Worm (Caenorhabditis elegans): Measurements from ENCODE around the gene nhr-98.
A peak's percentile ranks its signal among the peaks of the same experiment; 100 is the strongest.

Gene nhr-98

DNA sequence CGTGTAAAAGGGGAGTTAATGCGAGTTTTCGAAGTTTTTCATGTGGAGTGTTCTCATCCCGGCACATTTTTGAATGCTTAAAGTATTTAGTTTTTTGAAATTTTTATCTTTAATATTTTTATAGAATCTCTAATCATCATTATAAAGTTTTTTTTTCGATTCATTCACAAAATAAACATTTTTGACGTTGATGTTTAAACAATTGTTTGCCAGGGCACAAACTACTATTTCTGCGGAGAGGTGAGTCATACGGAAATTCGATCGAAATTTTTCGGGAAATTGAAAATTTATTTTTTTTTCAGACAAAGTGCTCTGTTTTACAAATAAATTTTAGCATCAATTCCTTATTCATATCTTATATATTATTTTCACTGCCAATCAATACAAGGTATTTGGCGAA, at the start of gene nhr-98:
TSS of gene nhr-98 (plus strand) at position 301 of the 400 bp plus-strand sequence.
- TF ChIP-seq elt-1 (tag; optimal IDR thresholded peaks at IDR 0.05), result no peak
- TF ChIP-seq dmd-4 (tag; optimal IDR thresholded peaks at IDR 0.05), result no peak
- TF ChIP-seq nhr-237 (tag; optimal IDR thresholded peaks at IDR 0.05), result no peak
- no peak for TF ChIP-seq nhr-10 (tag; optimal IDR thresholded peaks at IDR 0.05)
- no peak for TF ChIP-seq ztf-1 (GFP tag; conservative IDR thresholded peaks at IDR 0.05)
- no peak for TF ChIP-seq ztf-4 (tag; optimal IDR thresholded peaks at IDR 0.05)

DNA sequence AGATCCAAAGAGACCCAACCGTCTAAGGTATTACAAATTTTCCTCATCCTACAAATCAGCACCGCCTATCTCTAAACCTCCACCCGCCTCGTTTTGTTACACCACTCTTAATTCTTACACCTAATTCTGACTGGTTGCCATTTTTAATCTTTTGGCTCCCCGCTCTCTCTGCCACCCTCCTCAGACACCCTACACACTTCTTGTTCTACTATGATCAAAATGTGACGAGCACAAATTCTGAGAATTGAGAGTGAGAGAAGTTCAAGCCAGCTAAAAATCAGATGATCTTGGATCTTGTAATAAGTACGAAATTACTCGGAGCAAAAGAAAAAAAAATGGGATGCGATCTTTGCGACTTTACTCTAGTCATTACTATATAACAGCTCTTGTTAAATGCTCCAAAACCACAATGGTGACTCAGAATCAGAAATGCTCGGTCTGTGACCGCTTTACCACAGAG, 49.4 kb upstream of the nhr-98 start, which contains the start of gene nhr-252:
TSS of gene nhr-252 (plus strand) at position 410 of the 460 bp plus-strand sequence.
- TF ChIP-seq sma-9 (GFP tag; optimal IDR thresholded peaks at IDR 0.05), result peak; percentile 35
- TF ChIP-seq sma-9 (tag; optimal IDR thresholded peaks at IDR 0.05), result no peak
- no peak for TF ChIP-seq unc-39 (tag; optimal IDR thresholded peaks at IDR 0.05)
- TF ChIP-seq nhr-23 (tag; optimal IDR thresholded peaks at IDR 0.05), result no peak
- no peak for TF ChIP-seq mdl-1 (tag; optimal IDR thresholded peaks at IDR 0.05)

DNA sequence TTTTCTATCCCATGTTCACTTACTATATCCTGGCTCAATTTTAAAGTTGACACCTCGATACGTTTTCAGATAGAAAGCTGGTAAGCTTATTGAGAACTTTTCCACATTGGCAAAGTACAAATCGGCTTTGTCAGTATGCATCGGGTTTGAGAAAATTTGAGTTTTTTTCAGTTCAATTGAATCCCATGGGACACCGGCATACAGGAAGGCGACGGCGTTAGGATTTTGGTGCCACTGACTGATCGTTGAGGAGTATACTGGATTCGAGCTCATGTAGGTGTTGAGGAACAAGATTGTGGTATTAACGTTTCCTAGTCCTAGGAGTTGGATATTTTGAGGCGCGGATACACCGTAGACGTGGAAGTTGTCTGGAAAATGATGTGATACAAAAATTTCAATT, 40.8 kb upstream of the nhr-98 start:
- no peak for TF ChIP-seq gmeb-1 (tag; optimal IDR thresholded peaks at IDR 0.05)

DNA sequence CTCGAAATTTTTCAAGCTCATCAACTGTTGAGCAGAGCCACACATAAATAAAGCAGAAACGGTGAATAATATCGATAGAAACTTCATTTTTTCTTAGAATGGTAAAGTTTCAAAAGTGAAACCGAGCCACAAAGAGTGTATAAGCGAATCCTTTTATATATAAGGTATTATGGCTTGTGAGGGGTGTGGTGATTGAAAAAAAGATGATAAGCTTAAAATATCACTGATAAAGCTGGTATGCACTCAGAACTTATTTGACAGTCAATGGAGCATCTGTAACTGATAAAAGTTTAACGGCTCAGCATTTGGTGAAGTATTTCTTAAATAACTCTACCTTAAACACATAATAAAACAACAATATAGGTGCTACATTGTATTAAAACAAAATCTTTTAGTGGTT, 39.0 kb upstream of the nhr-98 start, which contains the start of gene dod-19:
TSS of gene dod-19 (minus strand) at position 130 of the 400 bp plus-strand sequence.
- TF ChIP-seq fos-1 (tag; optimal IDR thresholded peaks at IDR 0.05) (peak; percentile 69), nhr-6 (tag; optimal IDR thresholded peaks at IDR 0.05) (no peak), sma-9 (GFP tag; optimal IDR thresholded peaks at IDR 0.05) (peak; percentile 46), sma-9 (tag; optimal IDR thresholded peaks at IDR 0.05) (no peak), nhr-23 (tag; optimal IDR thresholded peaks at IDR 0.05) (no peak)

DNA sequence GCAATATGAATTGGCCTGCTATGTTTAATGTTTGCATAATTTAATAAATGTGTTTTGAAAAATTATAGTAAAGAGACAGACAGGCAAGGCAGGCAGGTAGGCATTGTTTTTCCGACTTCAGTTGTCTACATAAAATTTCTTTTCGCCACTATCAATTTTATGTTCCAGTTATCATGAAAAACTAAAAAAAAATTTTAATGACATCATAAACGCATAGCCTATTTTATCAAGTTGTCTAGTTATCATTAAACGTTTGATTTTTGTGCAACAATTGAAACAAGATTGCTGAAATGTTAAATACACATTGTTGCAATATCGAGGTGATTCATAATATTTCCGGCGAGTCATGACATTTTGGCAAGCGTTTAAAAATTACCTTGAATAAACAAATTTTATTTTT, 38.6 kb upstream of the nhr-98 start:
- peak; percentile 79 for TF ChIP-seq fos-1 (tag; optimal IDR thresholded peaks at IDR 0.05)
- no peak for TF ChIP-seq lin-13 (GFP tag; optimal IDR thresholded peaks at IDR 0.05)

DNA sequence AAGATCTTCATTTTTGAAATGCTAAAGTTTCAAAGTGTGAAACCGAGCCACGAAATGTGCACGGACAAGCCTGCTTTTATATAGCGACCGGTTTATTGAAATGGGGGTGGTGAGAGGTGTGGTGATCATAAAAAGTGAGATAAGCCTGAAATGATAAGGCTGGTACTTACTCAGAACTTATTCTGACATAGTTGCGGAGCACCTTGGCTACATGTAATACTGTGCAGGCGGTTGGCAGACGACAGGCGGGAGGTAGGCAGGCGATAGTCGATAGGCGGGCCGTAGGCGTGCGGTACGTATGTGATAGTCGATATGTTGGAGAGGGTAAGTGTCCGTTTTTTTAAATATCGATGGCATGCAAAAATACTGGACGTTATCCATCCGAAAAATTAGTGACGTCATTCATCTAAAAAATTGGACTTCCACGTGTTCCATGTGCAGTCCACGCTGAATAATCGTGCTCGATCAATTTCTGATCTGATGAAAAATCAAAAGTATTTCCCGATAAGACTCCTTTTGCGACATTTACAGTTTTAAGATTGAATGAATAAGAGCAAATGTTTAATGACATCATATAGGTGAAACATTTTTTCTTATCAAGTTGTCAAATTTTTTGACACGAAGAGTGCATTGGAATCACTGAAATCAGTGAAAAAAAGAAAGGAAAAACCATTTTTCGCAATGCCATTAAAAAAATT, 35.9 kb upstream of the nhr-98 start, which contains the start of gene irg-8:
TSS of gene irg-8 (minus strand) at position 51 of the 698 bp plus-strand sequence.
- TF ChIP-seq fos-1 (tag; optimal IDR thresholded peaks at IDR 0.05) (peak; percentile 54), sma-9 (GFP tag; optimal IDR thresholded peaks at IDR 0.05) (peak; percentile 31), sma-9 (tag; optimal IDR thresholded peaks at IDR 0.05) (no peak), unc-62 (GFP tag; optimal IDR thresholded peaks at IDR 0.05) (no peak)

DNA sequence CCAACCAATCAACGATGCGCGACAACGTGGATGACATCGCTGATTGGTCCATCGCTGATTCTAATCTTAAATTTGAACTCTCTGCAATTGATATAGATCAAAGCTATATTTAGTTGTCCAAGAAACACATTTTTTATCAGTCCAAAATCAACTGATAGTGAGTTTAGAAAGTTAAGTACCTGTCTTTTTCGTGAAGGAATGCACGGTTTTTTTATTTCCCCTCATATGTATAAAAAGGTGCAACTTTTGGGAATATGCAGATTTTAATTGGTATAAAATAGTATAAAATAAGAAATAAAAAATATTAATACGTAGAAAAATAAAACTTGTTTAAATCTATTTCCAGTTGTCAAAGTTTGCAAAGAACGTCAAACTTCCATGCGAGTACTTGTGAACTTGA, 35.2 kb upstream of the nhr-98 start, which contains the start of gene Y39D8A.1:
TSS of gene Y39D8A.1 (plus strand) at position 301 of the 400 bp plus-strand sequence.
- TF ChIP-seq sem-4 (tag; optimal IDR thresholded peaks at IDR 0.05), result no peak

DNA sequence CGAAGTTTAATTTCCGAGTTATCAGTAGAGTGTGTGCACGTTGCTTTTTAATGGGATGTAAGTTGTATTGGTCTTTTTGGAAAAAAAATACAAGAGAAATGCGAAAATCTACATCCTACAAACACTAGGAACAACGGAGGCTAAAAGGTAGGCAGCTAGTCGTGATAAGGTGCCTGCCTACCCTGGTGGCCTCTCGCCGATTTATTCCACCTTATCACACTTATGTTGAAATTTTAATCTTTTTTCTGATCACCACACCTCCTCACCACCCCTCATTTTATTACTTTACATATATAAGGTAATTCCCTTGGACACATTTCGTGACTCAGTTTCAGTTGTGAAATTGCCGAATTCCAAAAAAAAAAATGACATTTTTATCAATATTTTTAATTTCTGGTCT, 31.5 kb upstream of the nhr-98 start, which contains the start of gene dod-20:
TSS of gene dod-20 (plus strand) at position 301 of the 400 bp plus-strand sequence.
- TF ChIP-seq nhr-10 (tag; optimal IDR thresholded peaks at IDR 0.05), result no peak
- no peak for TF ChIP-seq snpc-4 (tag; optimal IDR thresholded peaks at IDR 0.05)
- TF ChIP-seq fos-1 (tag; optimal IDR thresholded peaks at IDR 0.05), result peak; percentile 17
- TF ChIP-seq F13H6.1 (tag; optimal IDR thresholded peaks at IDR 0.05), result no peak
- no peak for TF ChIP-seq dmd-4 (tag; optimal IDR thresholded peaks at IDR 0.05)

DNA sequence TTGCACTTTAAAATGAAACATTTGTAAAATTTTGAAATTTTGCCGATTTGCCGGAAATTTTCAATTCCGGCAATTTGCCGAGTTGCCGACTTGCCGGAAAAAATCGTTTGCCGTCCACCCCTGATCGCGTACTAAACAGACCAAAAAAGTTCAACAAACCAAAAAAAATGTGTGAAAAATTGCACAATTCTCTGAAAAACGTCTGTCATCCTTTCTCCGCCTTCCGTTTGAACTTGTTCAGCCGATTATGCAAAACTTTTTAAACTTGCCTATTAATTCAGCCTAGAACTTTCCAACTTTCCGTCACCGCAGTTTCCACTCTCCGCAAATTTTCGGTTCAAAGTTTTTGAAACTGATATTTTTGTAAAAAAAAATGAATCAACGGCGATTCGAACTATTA, 29.5 kb upstream of the nhr-98 start, which contains the start of gene B0554.5:
TSS of gene B0554.5 (plus strand) at position 301 of the 400 bp plus-strand sequence.
- TF ChIP-seq snpc-4 (tag; optimal IDR thresholded peaks at IDR 0.05) (no peak), ceh-16 (tag; optimal IDR thresholded peaks at IDR 0.05) (no peak), blmp-1 (tag; optimal IDR thresholded peaks at IDR 0.05; ENCODE audit: insufficient read depth) (no peak), F13H6.1 (tag; optimal IDR thresholded peaks at IDR 0.05) (no peak), ceh-82 (tag; optimal IDR thresholded peaks at IDR 0.05) (no peak), gmeb-1 (tag; optimal IDR thresholded peaks at IDR 0.05) (no peak), sma-3 (GFP tag; optimal IDR thresholded peaks at IDR 0.05) (no peak), unc-62 (GFP tag; optimal IDR thresholded peaks at IDR 0.05) (no peak), peb-1 (tag; optimal IDR thresholded peaks at IDR 0.05) (no peak), mbf-1 (tag; optimal IDR thresholded peaks at IDR 0.05) (no peak), fos-1 (tag; optimal IDR thresholded peaks at IDR 0.05) (no peak), sma-9 (GFP tag; optimal IDR thresholded peaks at IDR 0.05) (no peak), sma-9 (tag; optimal IDR thresholded peaks at IDR 0.05) (no peak), skn-1 (tag; optimal IDR thresholded peaks at IDR 0.05) (no peak)
